Worm (Caenorhabditis elegans): ENCODE measurements around the gene K02C4.3.
A peak's percentile ranks its signal among the peaks of the same experiment; 100 is the strongest.

K02C4.3 gene

DNA sequence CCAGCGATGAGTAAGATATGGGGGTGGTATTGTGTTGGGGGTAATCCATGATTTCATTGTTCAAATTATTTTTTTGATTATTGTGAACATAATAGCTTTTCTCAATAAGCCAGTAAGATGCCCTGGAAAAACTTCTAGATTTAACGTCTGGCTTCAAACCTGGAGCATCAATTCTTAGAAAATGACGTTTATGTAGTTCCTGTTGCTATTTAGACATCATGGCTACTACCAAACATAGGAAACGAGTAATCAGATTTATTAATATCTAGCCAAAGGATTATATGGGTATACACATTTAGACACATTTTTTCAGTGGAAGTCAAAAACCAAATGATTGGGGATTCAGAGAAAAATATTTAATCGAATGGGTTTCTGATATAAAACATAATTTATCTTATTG, 27.1 kb downstream of the K02C4.3 start:
- no peak for TF ChIP-seq nhr-67 (tag; optimal IDR thresholded peaks at IDR 0.05)
- TF ChIP-seq nhr-11 (tag; optimal IDR thresholded peaks at IDR 0.05), result peak; percentile 81

DNA sequence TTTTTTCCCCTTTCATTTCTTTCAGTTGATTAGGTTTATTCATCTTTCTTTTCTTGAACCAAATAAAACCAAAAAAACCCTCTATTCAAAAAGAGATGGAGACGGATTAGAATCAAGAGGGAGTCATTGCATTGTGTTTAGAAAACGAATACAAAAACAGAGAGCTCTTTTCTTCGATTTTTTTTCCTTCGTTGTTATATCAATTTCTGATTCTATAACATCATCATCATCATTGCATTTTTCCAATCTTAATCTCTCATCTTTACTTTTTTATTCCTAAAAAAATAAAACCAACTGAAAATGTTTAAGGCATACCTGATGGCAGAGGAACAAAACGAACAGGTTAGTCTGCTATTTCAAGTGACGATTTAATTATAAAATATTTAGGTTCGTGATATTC, 27.9 kb downstream of the K02C4.3 start, which contains the start of gene T05H10.8:
T05H10.8 (plus strand) TSS at position 301 of the 400 bp plus-strand sequence.
- TF ChIP-seq ZK546.5 (tag; optimal IDR thresholded peaks at IDR 0.05) (no peak), R02D3.7 (tag; optimal IDR thresholded peaks at IDR 0.05) (no peak), pqm-1 (tag; optimal IDR thresholded peaks at IDR 0.05) (no peak), fos-1 (tag; optimal IDR thresholded peaks at IDR 0.05) (no peak), lin-15B (tag; optimal IDR thresholded peaks at IDR 0.05) (no peak), ama-1 (optimal IDR thresholded peaks at IDR 0.05) (no peak), elt-3 (tag; optimal IDR thresholded peaks at IDR 0.05) (no peak), nhr-67 (tag; optimal IDR thresholded peaks at IDR 0.05) (no peak), skn-1 (tag; optimal IDR thresholded peaks at IDR 0.05) (no peak), eor-1 (tag; optimal IDR thresholded peaks at IDR 0.05) (no peak), nhr-76 (tag; optimal IDR thresholded peaks at IDR 0.05) (no peak), nhr-23 (tag; optimal IDR thresholded peaks at IDR 0.05) (no peak), ceh-28 (tag; optimal IDR thresholded peaks at IDR 0.05) (no peak), daf-12 (tag; optimal IDR thresholded peaks at IDR 0.05) (no peak), elt-2 (tag; optimal IDR thresholded peaks at IDR 0.05) (no peak), elt-1 (tag; optimal IDR thresholded peaks at IDR 0.05) (no peak), tbx-2 (tag; optimal IDR thresholded peaks at IDR 0.05) (no peak)

DNA sequence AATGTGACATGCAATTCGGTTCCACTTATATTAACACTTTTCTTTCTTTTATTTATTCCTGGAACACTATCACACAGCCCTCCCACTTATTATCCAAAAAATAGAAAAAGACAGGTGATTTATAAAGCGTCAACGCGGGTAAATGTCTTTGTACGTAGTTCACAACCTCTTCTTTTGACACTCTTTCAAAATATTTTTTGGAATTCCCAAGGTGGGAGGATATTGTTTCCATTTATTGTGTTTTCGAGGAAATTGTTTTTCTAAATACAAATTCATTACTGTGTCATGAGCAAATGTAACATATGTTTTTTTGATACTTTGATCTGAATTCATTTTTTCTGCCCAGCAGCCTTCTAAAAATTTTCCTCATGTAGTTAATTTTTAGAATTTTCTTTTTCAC, 28.7 kb downstream of the K02C4.3 start:
- no peak for TF ChIP-seq tbx-2 (tag; optimal IDR thresholded peaks at IDR 0.05)
- TF ChIP-seq elt-3 (tag; optimal IDR thresholded peaks at IDR 0.05), result no peak
- no peak for TF ChIP-seq nhr-77 (tag; optimal IDR thresholded peaks at IDR 0.05)
- no peak for TF ChIP-seq ceh-16 (tag; optimal IDR thresholded peaks at IDR 0.05)

DNA sequence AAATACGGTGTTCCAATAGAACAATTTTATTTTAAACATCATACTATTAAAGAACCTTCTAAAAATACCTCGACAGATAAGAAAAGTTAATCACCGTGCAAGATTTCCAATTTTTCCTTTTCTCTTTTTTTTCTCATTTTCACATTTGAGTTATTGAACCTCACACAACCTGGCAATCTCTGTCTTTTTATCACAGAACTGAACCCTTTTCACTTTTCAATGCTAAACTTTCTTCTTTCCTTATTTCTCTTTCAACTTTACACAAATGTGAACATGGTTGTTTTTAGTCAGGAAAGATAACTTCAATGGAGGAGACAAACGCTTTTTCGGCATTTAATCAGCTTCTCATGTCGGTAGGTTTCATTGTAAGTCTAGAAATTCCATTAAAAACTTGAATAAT, 33.8 kb downstream of the K02C4.3 start, which contains the start of gene T05H10.4:
T05H10.4 (plus strand) TSS at position 301 of the 400 bp plus-strand sequence.
- TF ChIP-seq elt-3 (tag; optimal IDR thresholded peaks at IDR 0.05) (no peak), nfya-1 (tag; optimal IDR thresholded peaks at IDR 0.05; ENCODE audit: insufficient read depth) (no peak), nhr-23 (tag; optimal IDR thresholded peaks at IDR 0.05) (no peak)

DNA sequence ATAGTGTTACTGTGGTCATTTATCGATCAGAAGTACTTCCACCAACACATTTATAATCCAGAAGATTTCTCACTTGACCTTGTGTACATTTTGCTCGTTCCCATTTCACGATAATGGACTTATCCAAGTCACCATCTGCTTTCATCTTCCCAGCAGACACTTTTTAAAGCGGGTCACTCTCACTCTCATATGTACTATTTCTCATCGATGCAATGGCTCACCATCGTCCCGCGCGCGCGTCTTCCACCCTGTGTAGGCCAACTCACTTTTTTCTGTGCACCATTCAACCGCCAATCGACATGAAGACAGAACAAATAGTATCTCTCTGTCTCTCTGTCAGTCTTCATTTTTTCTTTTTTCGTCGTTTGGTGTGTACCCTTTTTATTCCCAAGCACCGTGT, 34.5 kb downstream of the K02C4.3 start:
- no peak for TF ChIP-seq elt-3 (tag; optimal IDR thresholded peaks at IDR 0.05)
- TF ChIP-seq nhr-25 (tag; optimal IDR thresholded peaks at IDR 0.05), result no peak
- TF ChIP-seq tbx-2 (tag; optimal IDR thresholded peaks at IDR 0.05), result no peak

DNA sequence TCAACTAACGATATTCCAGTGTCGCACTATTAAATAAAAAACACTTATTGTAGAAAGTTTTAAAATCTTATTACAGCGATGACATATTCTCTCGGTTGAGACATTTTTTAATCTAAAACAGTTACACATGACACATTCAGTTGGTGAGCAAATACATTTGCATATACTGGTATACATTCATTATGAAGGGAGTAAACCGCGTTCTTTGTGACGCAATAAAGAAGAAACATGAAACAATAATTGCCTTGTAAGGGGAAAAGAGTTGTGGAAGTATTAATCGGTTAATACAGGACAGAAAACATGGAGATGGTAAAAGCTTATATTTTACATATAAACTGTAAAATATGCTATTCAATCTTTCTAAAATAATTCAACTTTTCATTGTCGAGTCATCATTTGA, 35.3 kb downstream of the K02C4.3 start:
- no peak for TF ChIP-seq nhr-12 (tag; optimal IDR thresholded peaks at IDR 0.05)
- TF ChIP-seq elt-1 (tag; optimal IDR thresholded peaks at IDR 0.05), result no peak
- TF ChIP-seq ceh-9 (tag; optimal IDR thresholded peaks at IDR 0.05), result no peak
- no peak for TF ChIP-seq elt-3 (tag; optimal IDR thresholded peaks at IDR 0.05)
- TF ChIP-seq jun-1 (tag; optimal IDR thresholded peaks at IDR 0.05), result no peak
- no peak for TF ChIP-seq ZK546.5 (tag; optimal IDR thresholded peaks at IDR 0.05)
- no peak for TF ChIP-seq nfya-1 (tag; optimal IDR thresholded peaks at IDR 0.05; ENCODE audit: insufficient read depth)
- no peak for TF ChIP-seq sea-2 (GFP tag; optimal IDR thresholded peaks at IDR 0.05)
- TF ChIP-seq fkh-10 (GFP tag; optimal IDR thresholded peaks at IDR 0.05), result no peak
- TF ChIP-seq ceh-28 (tag; optimal IDR thresholded peaks at IDR 0.05), result no peak
- TF ChIP-seq fos-1 (tag; optimal IDR thresholded peaks at IDR 0.05), result no peak
- TF ChIP-seq elt-2 (tag; optimal IDR thresholded peaks at IDR 0.05), result no peak
- no peak for TF ChIP-seq daf-12 (tag; optimal IDR thresholded peaks at IDR 0.05)

DNA sequence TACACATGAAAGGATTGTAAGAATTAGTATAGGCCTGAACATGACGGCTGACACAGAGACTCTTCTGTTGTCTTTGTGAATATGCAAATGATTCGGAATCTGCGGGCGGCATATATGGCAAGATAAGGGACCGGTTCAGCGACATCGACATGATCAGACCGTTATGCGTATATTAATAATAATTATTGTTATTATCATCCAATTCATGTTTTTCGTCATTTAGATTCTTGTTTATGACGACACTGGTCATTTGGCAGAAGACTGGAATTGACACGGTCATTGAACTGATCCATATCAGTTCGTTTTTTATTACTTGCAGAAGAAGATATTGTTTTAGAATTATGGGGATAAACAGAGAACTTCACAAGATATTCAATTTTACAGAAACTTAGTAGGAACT, 36.2 kb downstream of the K02C4.3 start, which contains the start of gene mtre-1:
mtre-1 (minus strand) TSS at position 101 of the 400 bp plus-strand sequence.
- TF ChIP-seq lin-39 (tag; optimal IDR thresholded peaks at IDR 0.05) (no peak), hmg-11 (tag; optimal IDR thresholded peaks at IDR 0.05) (no peak), ceh-28 (tag; optimal IDR thresholded peaks at IDR 0.05) (no peak), egl-27 (tag; optimal IDR thresholded peaks at IDR 0.05) (no peak), unc-39 (tag; optimal IDR thresholded peaks at IDR 0.05) (no peak), nhr-77 (tag; optimal IDR thresholded peaks at IDR 0.05) (no peak), sea-2 (GFP tag; optimal IDR thresholded peaks at IDR 0.05) (no peak), ceh-82 (tag; optimal IDR thresholded peaks at IDR 0.05) (no peak), ztf-11 (tag; optimal IDR thresholded peaks at IDR 0.05) (no peak), R02D3.7 (tag; optimal IDR thresholded peaks at IDR 0.05) (no peak), nhr-28 (tag; optimal IDR thresholded peaks at IDR 0.05) (no peak), nhr-67 (tag; optimal IDR thresholded peaks at IDR 0.05) (no peak)

All from whole organism, L3 larva.